Worm (Caenorhabditis elegans) whole organism, late embryonic: ENCODE measurements around the gene lgc-8.

Experiments
- ceh-9 ChIP-seq: sonication (generic microtip); optimal IDR thresholded peaks from 2 replicates; lab custom pipeline; 2016; ENCODE audit warnings: mild to moderate bottlenecking, missing genetic modification characterization, inconsistent platforms, missing compliant biosample characterization
- nhr-232 ChIP-seq: sonication (generic microtip); optimal IDR thresholded peaks from 2 replicates; lab custom pipeline; 2016; ENCODE audit warnings: missing genetic modification characterization, missing compliant biosample characterization
- unc-55 ChIP-seq: sonication (generic microtip); optimal IDR thresholded peaks from 2 replicates; lab custom pipeline; 2017; ENCODE audit warnings: missing biosample characterization, missing genetic modification reagents, missing genetic modification characterization

DNA sequence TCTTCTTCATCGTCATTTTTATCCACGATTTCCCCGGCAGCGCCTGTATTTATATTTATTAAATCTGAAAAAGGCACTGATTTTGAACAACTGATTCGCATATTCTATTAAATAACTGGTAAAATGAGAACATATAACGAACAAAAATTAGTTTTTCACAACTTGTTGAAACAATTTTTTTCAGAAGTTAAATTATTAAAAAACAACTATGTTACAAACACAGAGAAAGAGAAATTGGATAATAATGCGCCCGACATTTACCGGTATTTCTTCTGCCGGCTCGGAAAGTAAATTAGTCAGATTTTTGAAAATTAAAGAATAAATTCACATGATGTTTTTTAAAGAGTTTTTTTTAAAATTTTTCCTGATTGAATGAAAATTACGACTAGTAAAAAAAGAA is 15.8 kb upstream of the lgc-8 start, which contains the start of gene haf-8:
- TF ChIP-seq ceh-9 (tag; lab: Kevin White, UChicago) (no peak), unc-55 (GFP tag; lab: Kevin White, UChicago) (no peak), nhr-232 (tag; lab: Kevin White, UChicago) (no peak)
